Worm (Caenorhabditis elegans) whole organism, young adult: ENCODE measurements around the gene nhr-116.

Experiments used
- B0035.1 ChIP-seq: sonication (generic microtip); optimal IDR thresholded peaks from 2 replicates; lab custom pipeline; 2016; ENCODE audit warnings: missing genetic modification characterization, mild to moderate bottlenecking, missing compliant biosample characterization, missing genotype, missing genetic modification reagents
- B0336.3 ChIP-seq: fragments of 200-800 bp; sonication (Bioruptor generic); IDR thresholded peaks from 2 replicates; pipeline ENCODE4 v1.3.6; 2022; ENCODE audit warnings: missing genetic modification characterization, missing compliant biosample characterization
- F39B2.1 ChIP-seq: fragments of 200-800 bp; sonication (Bioruptor generic); IDR thresholded peaks from 2 replicates; pipeline ENCODE4 v1.3.6; 2022; ENCODE audit warnings: missing genetic modification reagents, missing genetic modification characterization, missing compliant biosample characterization
- F49E8.2 ChIP-seq: sonication (generic microtip); optimal IDR thresholded peaks from 3 replicates; lab custom pipeline; 2017; ENCODE audit warnings: missing genetic modification characterization, mild to moderate bottlenecking, missing compliant biosample characterization, antibody characterized with exemption, moderate library complexity; ENCODE audit not compliant: insufficient read depth
- F52B5.7 ChIP-seq: sonication (generic microtip); optimal IDR thresholded peaks from 2 replicates; lab custom pipeline; 2016; ENCODE audit warnings: mild to moderate bottlenecking, missing genetic modification characterization, missing compliant biosample characterization
- F55B11.4 ChIP-seq: sonication (generic microtip); optimal IDR thresholded peaks from 2 replicates; lab custom pipeline; 2016; ENCODE audit warnings: missing compliant biosample characterization, missing genetic modification characterization, borderline replicate concordance; ENCODE audit not compliant: insufficient read depth
- F57C9.4 ChIP-seq: sonication (generic microtip); optimal IDR thresholded peaks from 2 replicates; lab custom pipeline; 2017; ENCODE audit warnings: mild to moderate bottlenecking, missing genetic modification characterization, missing compliant biosample characterization
- K11D2.4 ChIP-seq: fragments of 200-800 bp; sonication (Bioruptor generic); IDR thresholded peaks from 2 replicates; pipeline ENCODE4 v1.3.6; 2022; ENCODE audit warnings: missing genetic modification reagents, missing genetic modification characterization, missing compliant biosample characterization
- K12H6.12 ChIP-seq: fragments of 200-800 bp; sonication (Bioruptor generic); optimal IDR thresholded peaks from 2 replicates; lab custom pipeline; 2018; ENCODE audit warnings: mild to moderate bottlenecking, missing genetic modification characterization, missing compliant biosample characterization
- Y56A3A.18 ChIP-seq: fragments of 200-800 bp; sonication (Bioruptor generic); IDR thresholded peaks from 2 replicates; pipeline ENCODE4 v1.3.6; 2022; ENCODE audit warnings: missing genetic modification reagents, missing genetic modification characterization, missing compliant biosample characterization
- Y79H2A.3 ChIP-seq: fragments of 200-800 bp; sonication (Bioruptor generic); conservative IDR thresholded peaks from 2 replicates; pipeline ENCODE4 v1.3.6; 2022; ENCODE audit warnings: missing genetic modification reagents, missing genetic modification characterization, missing compliant biosample characterization
- ZK185.1 ChIP-seq: sonication (generic microtip); optimal IDR thresholded peaks from 2 replicates; lab custom pipeline; 2016; ENCODE audit warnings: mild to moderate bottlenecking, missing genetic modification characterization, missing compliant biosample characterization; ENCODE audit not compliant: poor library complexity, severe bottlenecking
- akir-1 ChIP-seq: fragments of 200-800 bp; sonication (Bioruptor generic); optimal IDR thresholded peaks from 2 replicates; lab custom pipeline; 2018; ENCODE audit warnings: mild to moderate bottlenecking, missing genetic modification characterization, moderate library complexity, missing compliant biosample characterization
- aptf-3 ChIP-seq: fragments of 200-800 bp; sonication (Bioruptor generic); IDR thresholded peaks from 2 replicates; pipeline ENCODE4 v1.3.6; 2022; ENCODE audit warnings: missing genetic modification characterization, missing compliant biosample characterization
- attf-6 ChIP-seq: fragments of 200-800 bp; sonication (Bioruptor generic); IDR thresholded peaks from 2 replicates; pipeline ENCODE4 v1.3.6; 2022; ENCODE audit warnings: missing genetic modification reagents, missing genetic modification characterization, missing compliant biosample characterization
- bed-1 ChIP-seq: fragments of 200-800 bp; sonication (Bioruptor generic); IDR thresholded peaks from 2 replicates; pipeline ENCODE4 v1.3.6; 2022; ENCODE audit warnings: missing genetic modification reagents, missing genetic modification characterization, missing compliant biosample characterization
- ccch-3 ChIP-seq: fragments of 200-800 bp; sonication (Bioruptor generic); optimal IDR thresholded peaks from 2 replicates; lab custom pipeline; 2018; ENCODE audit warnings: mild to moderate bottlenecking, missing genetic modification characterization, missing compliant biosample characterization
- cebp-1 ChIP-seq, 2 experiments: fragments of 200-800 bp in 1 of 2; sonication (Bioruptor generic) in 1 of 2; sonication (generic microtip) in 1 of 2; IDR thresholded peaks in 1 of 2; optimal IDR thresholded peaks in 1 of 2; 2 replicates each; pipeline versions ENCODE4 v1.3.6 to Lab custom; 2017 to 2022; ENCODE audit warnings: missing compliant biosample characterization in 2 of 2, missing genetic modification characterization in 2 of 2, mild to moderate bottlenecking in 1 of 2, missing genetic modification reagents in 1 of 2, moderate library complexity in 1 of 2
- dox-1 ChIP-seq: fragments of 200-800 bp; sonication (Bioruptor generic); IDR thresholded peaks from 2 replicates; pipeline ENCODE4 v1.3.6; 2022; ENCODE audit warnings: missing genetic modification reagents, missing genetic modification characterization, missing compliant biosample characterization
- ekl-4 ChIP-seq: fragments of 200-800 bp; sonication (Bioruptor generic); IDR thresholded peaks from 2 replicates; pipeline ENCODE4 v1.3.6; 2022; ENCODE audit warnings: missing genetic modification reagents, missing genetic modification characterization, missing compliant biosample characterization
- ets-4 ChIP-seq: fragments of 200-800 bp; sonication (Bioruptor generic); optimal IDR thresholded peaks from 2 replicates; lab custom pipeline; 2018; ENCODE audit warnings: mild to moderate bottlenecking, missing genetic modification characterization, missing compliant biosample characterization
- him-1 ChIP-seq: sonication (generic microtip); optimal IDR thresholded peaks from 2 replicates; lab custom pipeline; 2016; ENCODE audit warnings: missing genotype, missing genetic modification reagents, missing genetic modification characterization, missing compliant biosample characterization
- hlh-12 ChIP-seq: sonication (generic microtip); optimal IDR thresholded peaks from 2 replicates; lab custom pipeline; 2016; ENCODE audit warnings: missing genetic modification characterization, missing compliant biosample characterization
- hlh-26 ChIP-seq: fragments of 200-800 bp; sonication (Bioruptor generic); conservative IDR thresholded peaks from 2 replicates; pipeline ENCODE4 v1.3.6; 2022; ENCODE audit warnings: missing genetic modification reagents, missing genetic modification characterization, missing compliant biosample characterization
- let-526 ChIP-seq: fragments of 200-800 bp; sonication (Bioruptor generic); IDR thresholded peaks from 2 replicates; pipeline ENCODE4 v1.3.6; 2022; ENCODE audit warnings: missing genetic modification reagents, missing genetic modification characterization, missing compliant biosample characterization
- let-607 ChIP-seq, 2 experiments: fragments of 200-800 bp in 1 of 2; sonication (Bioruptor generic) in 1 of 2; sonication (generic microtip) in 1 of 2; optimal IDR thresholded peaks; 2 replicates each; lab custom pipeline; 2016 to 2018; ENCODE audit warnings: mild to moderate bottlenecking in 2 of 2, missing compliant biosample characterization in 2 of 2, missing genetic modification characterization in 2 of 2, moderate library complexity in 2 of 2, missing genotype in 1 of 2
- lin-35 ChIP-seq, 3 experiments: fragments of 150-350 bp in 2 of 3; sonication (generic microtip) in 1 of 3; optimal IDR thresholded peaks; 2 replicates each; lab custom pipeline; 2014 to 2018; ENCODE audit warnings: missing biosample characterization in 3 of 3, missing genetic modification characterization in 3 of 3, missing genetic modification reagents in 3 of 3
- lsl-1 ChIP-seq: fragments of 200-800 bp; sonication (Bioruptor generic); optimal IDR thresholded peaks from 2 replicates; lab custom pipeline; 2018; ENCODE audit warnings: mild to moderate bottlenecking, missing genetic modification characterization, moderate library complexity, missing compliant biosample characterization
- lsy-27 ChIP-seq: sonication (generic microtip); optimal IDR thresholded peaks from 2 replicates; lab custom pipeline; 2017; ENCODE audit warnings: missing genetic modification characterization, mild to moderate bottlenecking, missing compliant biosample characterization, antibody characterized with exemption, missing genotype, borderline replicate concordance; ENCODE audit not compliant: insufficient read depth
- madf-10 ChIP-seq: sonication (generic microtip); optimal IDR thresholded peaks from 2 replicates; lab custom pipeline; 2016; ENCODE audit warnings: mild to moderate bottlenecking, missing genetic modification characterization, missing compliant biosample characterization
- madf-6 ChIP-seq: fragments of 200-800 bp; sonication (Bioruptor generic); IDR thresholded peaks from 2 replicates; pipeline ENCODE4 v1.3.6; 2022; ENCODE audit warnings: missing genetic modification reagents, missing genetic modification characterization, missing compliant biosample characterization
- madf-8 ChIP-seq: fragments of 200-800 bp; sonication (Bioruptor generic); conservative IDR thresholded peaks from 2 replicates; pipeline ENCODE4 v1.3.6; 2022; ENCODE audit warnings: missing genetic modification reagents, missing genetic modification characterization, missing compliant biosample characterization
- mcd-1 ChIP-seq: fragments of 200-800 bp; sonication (Bioruptor generic); IDR thresholded peaks from 2 replicates; pipeline ENCODE4 v1.3.6; 2022; ENCODE audit warnings: missing genetic modification reagents, missing genetic modification characterization, missing compliant biosample characterization
- mes-4 ChIP-seq: sonication (generic microtip); optimal IDR thresholded peaks from 2 replicates; lab custom pipeline; 2016; ENCODE audit warnings: missing genotype, missing genetic modification characterization, missing compliant biosample characterization
- nfyb-1 ChIP-seq: fragments of 200-800 bp; sonication (Bioruptor generic); IDR thresholded peaks from 2 replicates; pipeline ENCODE4 v1.3.6; 2022; ENCODE audit warnings: missing genetic modification reagents, missing genetic modification characterization, missing compliant biosample characterization
- rpc-1 ChIP-seq, 2 experiments: fragments of 150-350 bp in 1 of 2; sonication (generic microtip) in 1 of 2; optimal IDR thresholded peaks; 2 replicates each; lab custom pipeline; 2014 to 2018; ENCODE audit warnings: missing biosample characterization in 1 of 2, missing genetic modification characterization in 1 of 2, missing genetic modification reagents in 1 of 2, missing genotype in 1 of 2
- snpc-3.4 ChIP-seq: sonication (generic microtip); optimal IDR thresholded peaks from 2 replicates; lab custom pipeline; 2017; ENCODE audit warnings: missing genetic modification characterization, mild to moderate bottlenecking, missing compliant biosample characterization, antibody characterized with exemption, moderate library complexity, missing genotype, missing genetic modification reagents
- snpc-4 ChIP-seq, 5 experiments: fragments of 150-350 bp in 1 of 5; sonication (generic microtip) in 4 of 5; optimal IDR thresholded peaks; 2 replicates each; lab custom pipeline; 2014 to 2018; ENCODE audit warnings: missing genetic modification characterization in 5 of 5, missing biosample characterization in 3 of 5, antibody characterized with exemption in 2 of 5, mild to moderate bottlenecking in 2 of 5, missing compliant biosample characterization in 2 of 5, missing genotype in 2 of 5, moderate library complexity in 2 of 5, missing genetic modification reagents in 1 of 5
- tlf-1 ChIP-seq: fragments of 200-800 bp; sonication (Bioruptor generic); optimal IDR thresholded peaks from 2 replicates; lab custom pipeline; 2018; ENCODE audit warnings: mild to moderate bottlenecking, missing genetic modification characterization, missing compliant biosample characterization
- xnd-1 ChIP-seq: sonication (generic microtip); optimal IDR thresholded peaks from 2 replicates; lab custom pipeline; 2016; ENCODE audit warnings: missing genotype, missing genetic modification reagents, missing genetic modification characterization, missing compliant biosample characterization
- zfh-2 ChIP-seq: fragments of 200-800 bp; sonication (Bioruptor generic); conservative IDR thresholded peaks from 2 replicates; pipeline ENCODE4 v1.3.6; 2022; ENCODE audit warnings: missing genetic modification reagents, missing genetic modification characterization, missing compliant biosample characterization
- ztf-25 ChIP-seq: fragments of 200-800 bp; sonication (Bioruptor generic); IDR thresholded peaks from 2 replicates; pipeline ENCODE4 v1.3.6; 2022; ENCODE audit warnings: missing genetic modification reagents, missing genetic modification characterization, missing compliant biosample characterization
- ztf-26 ChIP-seq: sonication (generic microtip); optimal IDR thresholded peaks from 2 replicates; lab custom pipeline; 2017; ENCODE audit warnings: missing genetic modification characterization, missing compliant biosample characterization
- ztf-3 ChIP-seq: fragments of 200-800 bp; sonication (Bioruptor generic); optimal IDR thresholded peaks from 2 replicates; lab custom pipeline; 2018; ENCODE audit warnings: mild to moderate bottlenecking, missing genetic modification characterization, missing compliant biosample characterization

Gene nhr-116

ce11 chrV:16919675-16920074, 7.6 kb downstream of the nhr-116 start (continued):
- TF ChIP-seq ztf-26 (tag; lab: Kevin White, UChicago) (no peak), snpc-4 (GFP tag; optimal IDR thresholded peaks at IDR 0.05; lab: Kevin White, UChicago) (no peak), snpc-4 (tag; optimal IDR thresholded peaks at IDR 0.05; lab: Kevin White, UChicago) (peak in 2 of 4 experiments; percentile 7 to 50), ztf-25 (GFP tag; lab: Robert Waterston, UW) (no peak), F52B5.7 (tag; lab: Kevin White, UChicago) (no peak), K11D2.4 (GFP tag; lab: Robert Waterston, UW) (no peak), F39B2.1 (GFP tag; lab: Robert Waterston, UW) (0 out of 2 replicates have a peak, but pooled peaks have one; percentile 36), lin-35 (GFP tag; optimal IDR thresholded peaks at IDR 0.05; lab: Kevin White, UChicago) (no peak), cebp-1 (GFP tag; IDR thresholded peaks at IDR 0.05; lab: Robert Waterston, UW) (no peak), cebp-1 (tag; optimal IDR thresholded peaks at IDR 0.05; lab: Kevin White, UChicago) (peak; percentile 10), let-607 (tag; optimal IDR thresholded peaks at IDR 0.05; lab: Kevin White, UChicago) (no peak), madf-6 (GFP tag; lab: Robert Waterston, UW) (peak; percentile 45), ekl-4 (GFP tag; lab: Robert Waterston, UW) (peak; percentile 65), B0336.3 (GFP tag; lab: Robert Waterston, UW) (0 out of 2 replicates have a peak, but pooled peaks have one; percentile 45), akir-1 (GFP tag; lab: Kevin White, UChicago) (no peak), zfh-2 (GFP tag; lab: Robert Waterston, UW) (no peak)

DNA sequence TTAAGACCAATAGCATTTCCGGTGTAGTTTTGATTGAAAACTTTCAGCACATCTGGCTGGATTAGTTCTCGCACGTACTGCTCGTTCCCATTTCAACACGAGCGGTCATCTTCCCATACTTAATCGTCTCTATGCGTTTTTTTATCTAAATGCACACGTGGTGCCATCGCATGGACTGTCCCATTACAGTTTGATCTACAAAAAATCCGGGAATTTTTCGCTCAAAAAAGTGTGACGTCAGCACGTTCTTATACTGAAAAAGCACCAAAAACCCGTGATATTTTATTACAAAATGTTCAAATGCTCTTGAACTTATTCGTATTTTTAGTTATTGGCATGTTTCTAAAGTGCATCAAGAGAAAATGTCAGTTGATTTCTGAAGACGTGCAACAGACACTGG, 9.9 kb downstream of the nhr-116 start, which contains the start of gene Y102A5C.4:
Gene Y102A5C.4 (plus strand): TSS at position 301 of the 400 bp plus-strand sequence.
- TF ChIP-seq ztf-3: no peak
- no peak for TF ChIP-seq F49E8.2 (tag; lab: Kevin White, UChicago)
- TF ChIP-seq mes-4: no peak
- TF ChIP-seq rpc-1 (optimal IDR thresholded peaks at IDR 0.05; lab: Kevin White, UChicago): no peak
- no peak for TF ChIP-seq rpc-1 (tag; optimal IDR thresholded peaks at IDR 0.05; lab: Kevin White, UChicago)
- no peak for TF ChIP-seq attf-6 (GFP tag; lab: Robert Waterston, UW)
- no peak for TF ChIP-seq lsl-1
- no peak for TF ChIP-seq K12H6.12
- TF ChIP-seq B0336.3 (GFP tag; lab: Robert Waterston, UW): no peak
- TF ChIP-seq Y56A3A.18 (GFP tag; lab: Robert Waterston, UW): no peak
- TF ChIP-seq snpc-3.4: no peak
- no peak for TF ChIP-seq dox-1 (GFP tag; lab: Robert Waterston, UW)
- no peak for TF ChIP-seq let-526
- no peak for TF ChIP-seq madf-8 (GFP tag; lab: Robert Waterston, UW)
- TF ChIP-seq mcd-1 (GFP tag; lab: Robert Waterston, UW): no peak
- TF ChIP-seq him-1 (tag; lab: Kevin White, UChicago): no peak
- no peak for TF ChIP-seq bed-1 (GFP tag; lab: Robert Waterston, UW)
- TF ChIP-seq xnd-1 (tag; lab: Kevin White, UChicago): no peak
- no peak for TF ChIP-seq F55B11.4 (tag; lab: Kevin White, UChicago)
- TF ChIP-seq lsy-27: no peak
- no peak for TF ChIP-seq hlh-26 (GFP tag; lab: Robert Waterston, UW)

ce11 chrV:16927345-16927744, 15.3 kb downstream of the nhr-116 start, which contains the start of gene Y102A5C.36:
Gene Y102A5C.36 (minus strand): TSS chrV:16927445.
- TF ChIP-seq akir-1 (GFP tag; lab: Kevin White, UChicago) (no peak), ccch-3 (GFP tag; lab: Kevin White, UChicago) (no peak), F57C9.4 (no peak), Y79H2A.3 (GFP tag; lab: Robert Waterston, UW) (no peak), tlf-1 (no peak), madf-6 (GFP tag; lab: Robert Waterston, UW) (no peak), B0035.1 (no peak), madf-10 (tag; lab: Kevin White, UChicago) (no peak), hlh-12 (tag; lab: Kevin White, UChicago) (no peak), snpc-4 (GFP tag; optimal IDR thresholded peaks at IDR 0.05; lab: Kevin White, UChicago) (no peak), snpc-4 (tag; optimal IDR thresholded peaks at IDR 0.05; lab: Kevin White, UChicago) (no peak), aptf-3 (GFP tag; lab: Robert Waterston, UW) (no peak), nfyb-1 (no peak), ZK185.1 (no peak), ets-4 (no peak)
